Fruit fly (Drosophila melanogaster): Measurements from ENCODE around the gene CG17193.

DNA sequence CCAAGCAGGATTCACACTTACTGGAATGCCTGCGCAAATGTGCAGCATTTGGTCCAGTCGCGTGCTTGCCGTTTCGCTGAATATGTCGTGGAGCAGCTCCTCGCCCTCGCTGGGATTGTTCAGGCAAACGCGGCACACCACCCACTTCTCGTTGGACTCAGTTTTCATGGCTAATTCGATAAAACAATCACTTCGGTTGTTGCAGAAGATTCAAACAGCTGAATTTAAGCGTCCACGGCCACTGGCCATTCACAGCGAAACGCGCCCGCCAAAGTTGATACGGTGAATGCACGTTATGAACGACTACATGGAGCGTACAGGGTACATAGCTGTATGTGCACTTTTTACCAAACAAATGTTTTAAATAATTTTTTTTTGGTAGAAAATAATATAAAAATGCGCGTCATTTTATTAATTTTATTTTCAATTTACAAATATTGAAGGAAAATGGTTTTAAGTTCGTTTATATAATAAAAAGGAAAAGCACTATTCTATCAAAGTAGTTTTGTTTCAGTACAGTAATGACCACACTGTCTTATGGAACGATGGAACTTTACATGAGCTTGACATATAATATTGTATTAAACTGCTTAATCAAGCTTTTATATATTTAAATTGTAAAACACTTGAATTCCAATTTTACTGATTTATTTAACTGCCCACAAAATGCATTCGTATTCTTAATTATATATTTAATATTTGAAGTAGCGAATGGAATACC is 24.7 kb downstream of the CG17193 start, which contains the start of gene trem:
- TF ChIP-seq CG16779 (tag; optimal IDR thresholded peaks at IDR 0.05) (no peak), vri (GFP tag; optimal IDR thresholded peaks at IDR 0.05) (no peak), CG11762 (GFP tag; optimal IDR thresholded peaks at IDR 0.05; ENCODE audit: insufficient read depth) (peak; percentile 76), CG3919 (GFP tag; optimal IDR thresholded peaks at IDR 0.05) (no peak), Ets96B (tag; optimal IDR thresholded peaks at IDR 0.05) (peak; percentile 62), Eip75B (GFP tag; optimal IDR thresholded peaks at IDR 0.05) (no peak)
